Fruit fly (Drosophila melanogaster): ENCODE measurements around the gene CG43185.

DNA sequence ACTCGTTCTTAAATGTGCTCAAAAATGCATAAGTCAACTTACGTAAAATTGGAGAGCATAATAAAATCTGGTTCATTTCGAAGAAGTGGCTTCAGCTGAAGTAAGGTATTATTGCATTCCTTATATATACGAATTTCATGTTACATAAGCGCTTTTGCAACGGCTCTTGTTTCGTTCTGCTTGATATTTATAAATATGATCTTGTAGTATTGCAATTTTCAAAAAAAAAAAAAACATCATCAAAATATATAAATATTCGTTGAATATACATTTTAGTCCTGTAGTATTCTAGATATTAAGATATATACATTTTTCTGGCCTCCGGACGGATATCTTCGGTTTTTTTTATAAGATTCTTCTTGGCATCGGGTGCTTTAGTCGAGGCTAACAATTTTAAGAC is 9.1 kb downstream of the CG43185 start, which contains the start of gene Acp26Aa:
- no peak for TF ChIP-seq h (optimal IDR thresholded peaks at IDR 0.05)
- no peak for TF ChIP-seq psq (optimal IDR thresholded peaks at IDR 0.05)
